Worm (Caenorhabditis elegans): ENCODE results near the gene nnt-1.
A peak's percentile ranks its signal among the peaks of the same experiment; 100 is the strongest.

The nnt-1 gene

DNA sequence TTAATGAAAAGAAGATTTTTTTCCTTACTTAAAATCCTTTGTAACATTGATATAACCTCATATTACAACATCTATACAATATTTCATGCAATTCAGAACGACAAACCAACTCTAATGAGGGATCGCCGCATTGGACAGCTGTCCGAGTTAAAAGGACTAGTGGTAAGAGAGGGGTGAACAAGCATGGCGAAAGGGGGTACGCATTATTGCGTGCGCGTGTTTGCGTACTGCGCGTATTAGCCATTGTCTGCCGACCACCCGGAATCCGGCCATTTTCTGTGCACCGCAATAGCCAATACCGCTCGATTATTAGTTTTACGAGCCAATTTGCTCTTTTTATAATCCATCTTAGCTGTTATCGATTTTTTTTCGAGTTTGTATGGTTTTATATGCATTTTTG is 24.6 kb upstream of the nnt-1 start, which contains the start of gene C15H9.4:
TSS of gene C15H9.4 (plus strand) at position 93 of the 400 bp plus-strand sequence.
- TF ChIP-seq nhr-237 (tag; optimal IDR thresholded peaks at IDR 0.05) (no peak), mxl-3 (GFP tag; optimal IDR thresholded peaks at IDR 0.05) (peak; percentile 27), ZK337.2 (GFP tag; IDR thresholded peaks at IDR 0.05) (no peak), T26A8.4 (GFP tag; IDR thresholded peaks at IDR 0.05) (peak; percentile 21; the same call in 1 of the 2 replicates), rbr-2 (tag; optimal IDR thresholded peaks at IDR 0.05) (peak; percentile 8), daf-16 (GFP tag; optimal IDR thresholded peaks at IDR 0.05) (no peak), daf-16 (tag; optimal IDR thresholded peaks at IDR 0.05) (peak; percentile 34), unc-62 (GFP tag; optimal IDR thresholded peaks at IDR 0.05 in 1 of 2) (peak in 1 of 2 experiments; percentile 90), unc-62 (tag; optimal IDR thresholded peaks at IDR 0.05) (no peak), egl-43 (GFP tag; IDR thresholded peaks at IDR 0.05) (0 out of 2 replicates have a peak, but pooled peaks have one; percentile 17), hlh-11 (tag; optimal IDR thresholded peaks at IDR 0.05) (peak; percentile 30), daf-19 (GFP tag; conservative IDR thresholded peaks at IDR 0.05) (no peak), lin-13 (GFP tag; optimal IDR thresholded peaks at IDR 0.05) (peak; percentile 27), T20F7.1 (GFP tag; optimal IDR thresholded peaks at IDR 0.05) (no peak), lin-15B (tag; optimal IDR thresholded peaks at IDR 0.05) (no peak), mdl-1 (tag; optimal IDR thresholded peaks at IDR 0.05) (peak in 1 of 2 experiments; percentile 7), php-3 (GFP tag; IDR thresholded peaks at IDR 0.05) (0 out of 2 replicates have a peak, but pooled peaks have one; percentile 26), nhr-102 (tag; optimal IDR thresholded peaks at IDR 0.05) (peak; percentile 4), ztf-7 (tag; optimal IDR thresholded peaks at IDR 0.05) (no peak), nhr-6 (tag; optimal IDR thresholded peaks at IDR 0.05) (peak; percentile 19), ceh-28 (tag; optimal IDR thresholded peaks at IDR 0.05) (no peak), ztf-11 (tag; optimal IDR thresholded peaks at IDR 0.05) (no peak), arid-1 (GFP tag; conservative IDR thresholded peaks at IDR 0.05) (peak; percentile 25; the same call in 1 of the 2 replicates), set-16 (GFP tag; IDR thresholded peaks at IDR 0.05) (no peak), mes-2 (tag; optimal IDR thresholded peaks at IDR 0.05; ENCODE audit: poor library complexity, severe bottlenecking) (peak; percentile 71), ctbp-1 (GFP tag; IDR thresholded peaks at IDR 0.05) (peak; percentile 56), hmg-1.1 (GFP tag; IDR thresholded peaks at IDR 0.05) (peak; percentile 73), R02D3.7 (tag; optimal IDR thresholded peaks at IDR 0.05) (no peak), aha-1 (tag) (peak; percentile 54), hif-1 (tag; optimal IDR thresholded peaks at IDR 0.05) (peak in 1 of 2 experiments; percentile 31), mep-1 (tag; optimal IDR thresholded peaks at IDR 0.05) (peak; percentile 68), lsy-2 (tag; optimal IDR thresholded peaks at IDR 0.05) (peak in 1 of 2 experiments; percentile 65)

DNA sequence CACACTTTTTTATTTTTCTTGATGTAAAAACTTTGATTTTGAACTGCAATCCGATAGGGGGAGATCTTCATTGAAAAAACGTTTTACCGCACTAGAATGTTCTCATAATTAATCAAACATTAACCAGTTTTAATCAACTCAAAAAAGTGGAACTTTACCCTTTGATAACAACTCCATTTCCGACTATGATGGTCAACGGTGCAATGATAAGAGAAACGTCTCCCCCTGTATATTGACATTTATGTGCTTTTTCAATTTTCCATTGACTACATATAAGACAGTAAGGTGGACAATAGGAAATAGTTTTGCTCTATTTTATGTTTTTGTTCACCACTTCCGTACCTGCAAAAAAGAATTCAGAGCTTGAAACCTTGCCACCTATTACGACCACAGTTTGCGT is 23.7 kb upstream of the nnt-1 start:
- TF ChIP-seq dmd-9 (GFP tag; IDR thresholded peaks at IDR 0.05) (no peak), lin-13 (GFP tag; optimal IDR thresholded peaks at IDR 0.05) (no peak), ZK337.2 (GFP tag; IDR thresholded peaks at IDR 0.05) (no peak), mdt-29 (GFP tag; IDR thresholded peaks at IDR 0.05) (no peak), nhr-11 (tag; optimal IDR thresholded peaks at IDR 0.05) (no peak), madf-9 (GFP tag; conservative IDR thresholded peaks at IDR 0.05) (no peak), ceh-62 (tag; optimal IDR thresholded peaks at IDR 0.05) (no peak), arid-1 (GFP tag; conservative IDR thresholded peaks at IDR 0.05) (no peak), Y105C5A.15 (GFP tag; IDR thresholded peaks at IDR 0.05) (no peak), nhr-10 (tag; optimal IDR thresholded peaks at IDR 0.05) (no peak), nhr-237 (tag; optimal IDR thresholded peaks at IDR 0.05) (no peak), lir-3 (tag; optimal IDR thresholded peaks at IDR 0.05) (no peak), jun-1 (tag; optimal IDR thresholded peaks at IDR 0.05) (no peak), T20F7.1 (GFP tag; optimal IDR thresholded peaks at IDR 0.05) (no peak), daf-19 (GFP tag; conservative IDR thresholded peaks at IDR 0.05) (no peak), daf-16 (GFP tag; optimal IDR thresholded peaks at IDR 0.05) (no peak), daf-16 (tag; optimal IDR thresholded peaks at IDR 0.05) (peak; percentile 84), lin-39 (tag; optimal IDR thresholded peaks at IDR 0.05) (no peak), ceh-20 (GFP tag; IDR thresholded peaks at IDR 0.05) (no peak), nhr-77 (tag; optimal IDR thresholded peaks at IDR 0.05) (peak; percentile 52), nhr-6 (tag; optimal IDR thresholded peaks at IDR 0.05) (no peak), hif-1 (tag; optimal IDR thresholded peaks at IDR 0.05) (no peak), hlh-11 (tag; optimal IDR thresholded peaks at IDR 0.05) (peak; percentile 49), egl-27 (tag; optimal IDR thresholded peaks at IDR 0.05) (no peak), hmg-1.1 (GFP tag; IDR thresholded peaks at IDR 0.05) (no peak), R02D3.7 (tag; optimal IDR thresholded peaks at IDR 0.05) (no peak), nhr-28 (tag; optimal IDR thresholded peaks at IDR 0.05) (peak; percentile 90), unc-130 (GFP tag; optimal IDR thresholded peaks at IDR 0.05) (no peak), pha-4 (GFP tag; IDR thresholded peaks at IDR 0.05) (no peak), pha-4 (tag; optimal IDR thresholded peaks at IDR 0.05) (no peak), lin-38 (GFP tag; IDR thresholded peaks at IDR 0.05) (no peak)

Measured in whole organism, L4 larva.